Worm (Caenorhabditis elegans) whole organism, L4 larva: ENCODE data around the gene tag-234.

Experiments used
- F44E2.7 ChIP-seq: fragments of 200-800 bp; sonication (Bioruptor generic); IDR thresholded peaks from 2 replicates; pipeline ENCODE4 v2.1.2; 2022; ENCODE audit warnings: missing genetic modification characterization, missing compliant biosample characterization
- R02D3.7 ChIP-seq: fragments of 150-350 bp; sonication (generic microtip); optimal IDR thresholded peaks from 3 replicates; lab custom pipeline; 2014; ENCODE audit warnings: missing biosample characterization, missing genetic modification characterization
- T20F7.1 ChIP-seq: fragments of 200-800 bp; sonication (Bioruptor generic); optimal IDR thresholded peaks from 2 replicates; lab custom pipeline; 2018; ENCODE audit warnings: mild to moderate bottlenecking, missing genetic modification characterization, missing compliant biosample characterization
- T26A8.4 ChIP-seq: fragments of 200-800 bp; sonication (Bioruptor generic); IDR thresholded peaks from 2 replicates; pipeline ENCODE4 v1.3.6; 2022; ENCODE audit warnings: missing genetic modification characterization, missing compliant biosample characterization
- Y75B8A.6 ChIP-seq: fragments of 200-800 bp; sonication (Bioruptor generic); IDR thresholded peaks from 2 replicates; pipeline ENCODE4 v1.3.6; 2022; ENCODE audit warnings: missing genetic modification reagents, missing genetic modification characterization, missing compliant biosample characterization
- ZK546.5 ChIP-seq, 2 experiments: sonication (generic microtip); optimal IDR thresholded peaks; 2 replicates each; lab custom pipeline; 2017; ENCODE audit warnings: missing biosample characterization in 2 of 2, missing genetic modification characterization in 2 of 2
- ceh-20 ChIP-seq: fragments of 200-800 bp; sonication (Bioruptor generic); IDR thresholded peaks from 2 replicates; pipeline ENCODE4 v1.3.6; 2022; ENCODE audit warnings: missing genetic modification reagents, missing genetic modification characterization, missing compliant biosample characterization
- ceh-28 ChIP-seq: fragments of 150-350 bp; optimal IDR thresholded peaks from 2 replicates; lab custom pipeline; 2014; ENCODE audit warnings: missing biosample characterization, missing genetic modification reagents, missing genetic modification characterization
- ceh-44 ChIP-seq: fragments of 200-800 bp; sonication (Bioruptor generic); IDR thresholded peaks from 2 replicates; pipeline ENCODE4 v1.3.6; 2022; ENCODE audit warnings: missing genetic modification reagents, missing genetic modification characterization, missing compliant biosample characterization
- ces-1 ChIP-seq: fragments of 150-350 bp; sonication (generic microtip); optimal IDR thresholded peaks from 4 replicates; lab custom pipeline; 2014; ENCODE audit warnings: missing biosample characterization, missing genetic modification reagents, missing genetic modification characterization
- ctbp-1 ChIP-seq: fragments of 200-800 bp; sonication (Bioruptor generic); IDR thresholded peaks from 2 replicates; pipeline ENCODE4 v1.3.6; 2022; ENCODE audit warnings: missing genetic modification reagents, missing genetic modification characterization, missing compliant biosample characterization
- daf-16 ChIP-seq, 3 experiments: sonication (generic microtip); optimal IDR thresholded peaks; 2 replicates each; lab custom pipeline; 2016 to 2017; ENCODE audit warnings: missing genetic modification characterization in 3 of 3, missing genetic modification reagents in 3 of 3, mild to moderate bottlenecking in 2 of 3, missing compliant biosample characterization in 2 of 3, missing biosample characterization in 1 of 3, moderate library complexity in 1 of 3
- daf-19 ChIP-seq: fragments of 200-800 bp; sonication (Bioruptor generic); conservative IDR thresholded peaks from 2 replicates; pipeline ENCODE4 v1.3.6; 2022; ENCODE audit warnings: missing genetic modification characterization, missing compliant biosample characterization
- dmd-9 ChIP-seq: fragments of 200-800 bp; sonication (Bioruptor generic); IDR thresholded peaks from 2 replicates; pipeline ENCODE4 v1.3.6; 2022; ENCODE audit warnings: missing genetic modification reagents, missing genetic modification characterization, missing compliant biosample characterization
- dpl-1 ChIP-seq: fragments of 150-350 bp; optimal IDR thresholded peaks from 2 replicates; lab custom pipeline; 2014; ENCODE audit warnings: missing biosample characterization, missing genetic modification reagents, missing genetic modification characterization
- egl-43 ChIP-seq: fragments of 200-800 bp; sonication (Bioruptor generic); IDR thresholded peaks from 2 replicates; pipeline ENCODE4 v1.3.6; 2022; ENCODE audit warnings: missing genetic modification reagents, missing genetic modification characterization, missing compliant biosample characterization
- gei-8 ChIP-seq: fragments of 200-800 bp; sonication (Bioruptor generic); optimal IDR thresholded peaks from 2 replicates; lab custom pipeline; 2018; ENCODE audit warnings: mild to moderate bottlenecking, missing genetic modification characterization, missing compliant biosample characterization
- hif-1 ChIP-seq, 2 experiments: sonication (generic microtip); optimal IDR thresholded peaks; 2 replicates each; lab custom pipeline; 2016 to 2017; ENCODE audit warnings: missing compliant biosample characterization in 2 of 2, missing genetic modification characterization in 2 of 2, missing genetic modification reagents in 2 of 2, missing genotype in 2 of 2, mild to moderate bottlenecking in 1 of 2
- hlh-30 ChIP-seq: sonication (generic microtip); optimal IDR thresholded peaks from 2 replicates; lab custom pipeline; 2017; ENCODE audit warnings: antibody characterized with exemption, mild to moderate bottlenecking, missing genetic modification characterization, missing compliant biosample characterization; ENCODE audit not compliant: insufficient read depth
- lin-13 ChIP-seq: fragments of 150-350 bp; optimal IDR thresholded peaks from 2 replicates; lab custom pipeline; 2014; ENCODE audit warnings: missing biosample characterization, missing genetic modification reagents, missing genetic modification characterization
- lin-29 ChIP-seq: fragments of 200-800 bp; sonication (Bioruptor generic); IDR thresholded peaks from 2 replicates; pipeline ENCODE4 v1.3.6; 2022; ENCODE audit warnings: missing genetic modification reagents, missing genetic modification characterization, missing compliant biosample characterization
- lin-39 ChIP-seq: fragments of 150-350 bp; optimal IDR thresholded peaks from 2 replicates; lab custom pipeline; 2014; ENCODE audit warnings: missing biosample characterization, missing genetic modification reagents, missing genetic modification characterization
- lir-3 ChIP-seq: sonication (generic microtip); optimal IDR thresholded peaks from 2 replicates; lab custom pipeline; 2016; ENCODE audit warnings: mild to moderate bottlenecking, missing genetic modification characterization, missing compliant biosample characterization
- lsy-2 ChIP-seq, 2 experiments: fragments of 150-350 bp in 1 of 2; sonication (generic microtip) in 1 of 2; optimal IDR thresholded peaks; 2 replicates each; lab custom pipeline; 2014 to 2017; ENCODE audit warnings: missing biosample characterization in 2 of 2, missing genetic modification characterization in 2 of 2
- madf-5 ChIP-seq, 2 experiments: fragments of 200-800 bp; sonication (Bioruptor generic); IDR thresholded peaks; 2 replicates each; pipeline ENCODE4 v1.3.6; 2022; ENCODE audit warnings: missing compliant biosample characterization in 2 of 2, missing genetic modification characterization in 2 of 2
- mdl-1 ChIP-seq, 2 experiments: fragments of 150-350 bp in 1 of 2; sonication (generic microtip) in 1 of 2; optimal IDR thresholded peaks; 2 replicates each; lab custom pipeline; 2014 to 2017; ENCODE audit warnings: missing biosample characterization in 2 of 2, missing genetic modification characterization in 2 of 2
- mdt-29 ChIP-seq: fragments of 200-800 bp; sonication (Bioruptor generic); IDR thresholded peaks from 2 replicates; pipeline ENCODE4 v1.3.6; 2022; ENCODE audit warnings: missing genetic modification reagents, missing genetic modification characterization, missing compliant biosample characterization
- mes-2 ChIP-seq: sonication (generic microtip); optimal IDR thresholded peaks from 2 replicates; lab custom pipeline; 2016; ENCODE audit warnings: missing genotype, mild to moderate bottlenecking, missing genetic modification characterization, missing compliant biosample characterization; ENCODE audit not compliant: poor library complexity, severe bottlenecking
- mxl-2 ChIP-seq: fragments of 200-800 bp; sonication (Bioruptor generic); conservative IDR thresholded peaks from 2 replicates; pipeline ENCODE4 v1.3.6; 2022; ENCODE audit warnings: missing genetic modification reagents, missing genetic modification characterization, missing compliant biosample characterization
- nhr-11 ChIP-seq: fragments of 150-350 bp; optimal IDR thresholded peaks from 2 replicates; lab custom pipeline; 2014; ENCODE audit warnings: missing biosample characterization, missing genetic modification characterization
- nhr-237 ChIP-seq: sonication (generic microtip); optimal IDR thresholded peaks from 2 replicates; lab custom pipeline; 2017; ENCODE audit warnings: missing biosample characterization, missing genetic modification characterization
- nhr-6 ChIP-seq: fragments of 150-350 bp; optimal IDR thresholded peaks from 2 replicates; lab custom pipeline; 2014; ENCODE audit warnings: missing biosample characterization, missing genetic modification characterization
- nhr-76 ChIP-seq: fragments of 150-350 bp; optimal IDR thresholded peaks from 2 replicates; lab custom pipeline; 2014; ENCODE audit warnings: missing biosample characterization, missing genetic modification characterization
- pha-4 ChIP-seq, 2 experiments: fragments of 150-350 bp in 1 of 2; fragments of 200-800 bp in 1 of 2; sonication (Bioruptor generic) in 1 of 2; IDR thresholded peaks in 1 of 2; optimal IDR thresholded peaks in 1 of 2; 2 replicates each; pipeline versions ENCODE4 v1.3.6 to Lab custom; 2014 to 2022; ENCODE audit warnings: missing genetic modification characterization in 2 of 2, missing genetic modification reagents in 2 of 2, missing biosample characterization in 1 of 2, missing compliant biosample characterization in 1 of 2
- saeg-2 ChIP-seq: fragments of 200-800 bp; sonication (Bioruptor generic); IDR thresholded peaks from 2 replicates; pipeline ENCODE4 v1.3.6; 2022; ENCODE audit warnings: missing genetic modification reagents, missing genetic modification characterization, missing compliant biosample characterization
- sdz-12 ChIP-seq: fragments of 200-800 bp; sonication (Bioruptor generic); optimal IDR thresholded peaks from 2 replicates; lab custom pipeline; 2018; ENCODE audit warnings: mild to moderate bottlenecking, missing genetic modification characterization, missing compliant biosample characterization
- skn-1 ChIP-seq: fragments of 150-350 bp; optimal IDR thresholded peaks from 2 replicates; lab custom pipeline; 2014; ENCODE audit warnings: missing biosample characterization, missing genetic modification characterization
- tag-97 ChIP-seq: fragments of 200-800 bp; sonication (Bioruptor generic); IDR thresholded peaks from 2 replicates; pipeline ENCODE4 v1.3.6; 2022; ENCODE audit warnings: missing genetic modification characterization, missing compliant biosample characterization
- unc-39 ChIP-seq: sonication (generic microtip); optimal IDR thresholded peaks from 2 replicates; lab custom pipeline; 2017; ENCODE audit warnings: missing biosample characterization, missing genetic modification characterization
- unc-62 ChIP-seq, 3 experiments: fragments of 150-350 bp in 1 of 3; sonication (generic microtip); optimal IDR thresholded peaks in 2 of 3; peaks in 1 of 3; 1 replicate in 1 of 3; 2 replicates in 2 of 3; lab custom pipeline; 2014 to 2017; ENCODE audit warnings: missing biosample characterization in 3 of 3, missing genetic modification characterization in 3 of 3, missing genetic modification reagents in 3 of 3, missing genotype in 1 of 3
- vab-7 ChIP-seq: fragments of 200-800 bp; sonication (Bioruptor generic); IDR thresholded peaks from 2 replicates; pipeline ENCODE4 v1.3.6; 2022; ENCODE audit warnings: missing genetic modification reagents, missing genetic modification characterization, missing compliant biosample characterization
- zip-11 ChIP-seq: fragments of 200-800 bp; sonication (Bioruptor generic); IDR thresholded peaks from 2 replicates; pipeline ENCODE4 v1.3.6; 2022; ENCODE audit warnings: missing genetic modification characterization, missing compliant biosample characterization

The tag-234 gene

ce11 chrII:5836153-5836719 is 27.8 kb upstream of the tag-234 start, which contains the start of gene fzo-1 (continued):
- peak; percentile 36 for TF ChIP-seq hlh-30 (tag; lab: Kevin White, UChicago)
- TF ChIP-seq lin-39: no peak
- TF ChIP-seq nhr-76 (tag; lab: Kevin White, UChicago): no peak
- TF ChIP-seq daf-16 (GFP tag; optimal IDR thresholded peaks at IDR 0.05; lab: Kevin White, UChicago): no peak
- TF ChIP-seq daf-16 (tag; optimal IDR thresholded peaks at IDR 0.05; lab: Kevin White, UChicago): no peak
- TF ChIP-seq egl-43 (GFP tag; lab: Robert Waterston, UW): no peak
- TF ChIP-seq F44E2.7 (GFP tag; lab: Robert Waterston, UW): no peak
- TF ChIP-seq ceh-28: no peak
- TF ChIP-seq madf-5 (GFP tag; IDR thresholded peaks at IDR 0.05; lab: Robert Waterston, UW): no peak
- peak; percentile 64 for TF ChIP-seq T20F7.1
- TF ChIP-seq nhr-11 (tag; lab: Kevin White, UChicago): no peak
- no peak for TF ChIP-seq lir-3 (tag; lab: Kevin White, UChicago)
- peak; percentile 57 for TF ChIP-seq nhr-6 (tag; lab: Kevin White, UChicago)
- TF ChIP-seq tag-97 (GFP tag; lab: Robert Waterston, UW): no peak
- peak in 1 of 2 experiments; percentile 77 for TF ChIP-seq hif-1 (tag; optimal IDR thresholded peaks at IDR 0.05; lab: Kevin White, UChicago)
- TF ChIP-seq zip-11 (GFP tag; lab: Robert Waterston, UW): no peak
- TF ChIP-seq ceh-20 (GFP tag; lab: Robert Waterston, UW): no peak
- no peak for TF ChIP-seq nhr-237 (tag; lab: Kevin White, UChicago)
- TF ChIP-seq lsy-2 (tag; optimal IDR thresholded peaks at IDR 0.05; lab: Kevin White, UChicago): peak in 1 of 2 experiments; percentile 48
- no peak for TF ChIP-seq unc-39 (tag; lab: Kevin White, UChicago)
- TF ChIP-seq ctbp-1 (GFP tag; lab: Robert Waterston, UW): no peak
- TF ChIP-seq sdz-12 (GFP tag; lab: Kevin White, UChicago): no peak
- no peak for TF ChIP-seq gei-8 (GFP tag; lab: Kevin White, UChicago)
- peak; percentile 25; the same call in 1 of the 2 replicates for TF ChIP-seq pha-4 (GFP tag; IDR thresholded peaks at IDR 0.05; lab: Robert Waterston, UW)
- no peak for TF ChIP-seq pha-4 (tag; optimal IDR thresholded peaks at IDR 0.05; lab: Kevin White, UChicago)
- no peak for TF ChIP-seq mdt-29 (GFP tag; lab: Robert Waterston, UW)
- TF ChIP-seq daf-19: no peak
- TF ChIP-seq mxl-2 (GFP tag; lab: Robert Waterston, UW): no peak
- TF ChIP-seq unc-62 (GFP tag; optimal IDR thresholded peaks at IDR 0.05 in 1 of 2; lab: Kevin White, UChicago): no peak
- no peak for TF ChIP-seq unc-62 (tag; optimal IDR thresholded peaks at IDR 0.05; lab: Kevin White, UChicago)
- TF ChIP-seq ces-1: no peak
- no peak for TF ChIP-seq ZK546.5 (tag; optimal IDR thresholded peaks at IDR 0.05; lab: Kevin White, UChicago)
- peak; percentile 16 for TF ChIP-seq dpl-1 (GFP tag; lab: Kevin White, UChicago)
- no peak for TF ChIP-seq lin-29 (GFP tag; lab: Robert Waterston, UW)
- peak; percentile 62 for TF ChIP-seq mes-2 (tag; lab: Kevin White, UChicago)
- TF ChIP-seq T26A8.4 (GFP tag; lab: Robert Waterston, UW): no peak
- TF ChIP-seq, all 104 proteins: peak for 12

ce11 chrII:5838453-5838852 is 25.5 kb upstream of the tag-234 start, which contains the start of gene ZK1248.15:
Gene ZK1248.15, minus strand, starts transcription at chrII:5838553.
- TF ChIP-seq madf-5 (GFP tag; IDR thresholded peaks at IDR 0.05; lab: Robert Waterston, UW): no peak
- peak in 1 of 2 experiments; percentile 86 for TF ChIP-seq unc-62 (GFP tag; optimal IDR thresholded peaks at IDR 0.05 in 1 of 2; lab: Kevin White, UChicago)
- TF ChIP-seq unc-62 (tag; optimal IDR thresholded peaks at IDR 0.05; lab: Kevin White, UChicago): no peak

- TF ChIP-seq dpl-1 (GFP tag; lab: Kevin White, UChicago) (peak; percentile 12), mdl-1 (tag; optimal IDR thresholded peaks at IDR 0.05; lab: Kevin White, UChicago) (no peak), skn-1 (no peak), R02D3.7 (peak; percentile 88), ceh-20 (GFP tag; lab: Robert Waterston, UW) (no peak), saeg-2 (GFP tag; lab: Robert Waterston, UW) (no peak), Y75B8A.6 (GFP tag; lab: Robert Waterston, UW) (no peak), ceh-44 (GFP tag; lab: Robert Waterston, UW) (no peak), lsy-2 (tag; optimal IDR thresholded peaks at IDR 0.05; lab: Kevin White, UChicago) (peak in 1 of 2 experiments; percentile 54), vab-7 (no peak), dmd-9 (no peak), mes-2 (tag; lab: Kevin White, UChicago) (peak; percentile 57), lin-13 (no peak), daf-16 (GFP tag; optimal IDR thresholded peaks at IDR 0.05; lab: Kevin White, UChicago) (no peak), daf-16 (tag; optimal IDR thresholded peaks at IDR 0.05; lab: Kevin White, UChicago) (peak; percentile 24)
Observed at ce11 chrII:5839227-5839626, 24.8 kb upstream of the tag-234 start, which contains the start of gene ZK1248.19. Gene ZK1248.19, minus strand, starts transcription at chrII:5839414.
